Worm (Caenorhabditis elegans) whole organism, L4/young adult: ENCODE measurements around the gene F21A3.11.

ENCODE experiments used
- W03F9.2 ChIP-seq: fragments of 150-350 bp; optimal IDR thresholded peaks from 2 replicates; lab custom pipeline; 2014; ENCODE audit warnings: missing biosample characterization, missing genetic modification characterization
- him-1 ChIP-seq: sonication (generic microtip); optimal IDR thresholded peaks from 2 replicates; lab custom pipeline; 2016; ENCODE audit warnings: missing genotype, missing genetic modification reagents, missing genetic modification characterization, missing compliant biosample characterization

ce11 chrV:15536320-15536719, 3.3 kb upstream of the F21A3.11 start, which contains the start of gene F21A3.4:
- TF ChIP-seq him-1 (no peak), W03F9.2 (tag; lab: Kevin White, UChicago) (no peak)
